Worm (Caenorhabditis elegans) whole organism, midembryonic: ENCODE data around the gene Y75B8A.34.

ENCODE experiments used
- cog-1 ChIP-seq: sonication (generic microtip); optimal IDR thresholded peaks from 2 replicates; lab custom pipeline; 2016; ENCODE audit warnings: missing genetic modification characterization, missing compliant biosample characterization
- flt-1 ChIP-seq: fragments of 200-800 bp; sonication (Bioruptor generic); IDR thresholded peaks from 2 replicates; pipeline ENCODE4 v1.3.6; 2022; ENCODE audit warnings: missing genetic modification characterization, missing compliant biosample characterization
- med-1 ChIP-seq: sonication (generic microtip); optimal IDR thresholded peaks from 2 replicates; lab custom pipeline; 2017; ENCODE audit warnings: missing genetic modification characterization, mild to moderate bottlenecking, missing compliant biosample characterization, antibody characterized with exemption, missing genetic modification reagents; ENCODE audit not compliant: insufficient read depth
- ref-1 ChIP-seq: fragments of 200-800 bp; sonication (Bioruptor generic); conservative IDR thresholded peaks from 2 replicates; pipeline ENCODE4 v1.3.6; 2022; ENCODE audit warnings: missing genetic modification reagents, missing genetic modification characterization, missing compliant biosample characterization
- ztf-23 ChIP-seq: fragments of 200-800 bp; sonication (Bioruptor generic); IDR thresholded peaks from 2 replicates; pipeline ENCODE4 v1.3.6; 2022; ENCODE audit warnings: missing genetic modification reagents, missing genetic modification characterization, missing compliant biosample characterization

DNA sequence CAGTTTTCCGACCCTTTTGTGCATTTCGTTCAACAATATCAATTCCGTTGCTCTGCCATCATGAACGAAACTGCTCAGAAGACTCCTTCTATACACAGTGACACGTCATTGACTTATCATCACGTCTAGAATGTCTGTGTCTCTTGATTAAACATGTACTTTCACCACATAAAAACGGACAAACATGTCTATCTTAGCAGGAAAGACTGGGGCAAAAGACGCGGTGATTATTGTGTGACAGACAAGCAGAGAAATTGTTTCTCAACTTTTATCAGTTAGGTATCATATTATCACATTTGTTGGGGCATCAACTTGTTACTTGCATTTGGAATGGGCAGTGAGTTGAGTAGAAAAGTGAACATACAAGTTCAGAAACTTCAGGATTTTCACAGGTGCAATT lies 34.1 kb upstream of the Y75B8A.34 start:
- TF ChIP-seq flt-1 (no peak), cog-1 (no peak), med-1 (GFP tag; lab: Kevin White, UChicago) (no peak), ztf-23 (no peak), ref-1 (GFP tag; lab: Robert Waterston, UW) (no peak)
